Worm (Caenorhabditis elegans) whole organism, late embryonic: ENCODE data around the gene inx-7.

ENCODE experiments used
- K02D7.2 ChIP-seq: sonication (generic microtip); optimal IDR thresholded peaks from 2 replicates; lab custom pipeline; 2017; ENCODE audit warnings: mild to moderate bottlenecking, missing genetic modification characterization, missing compliant biosample characterization
- T23F11.4 ChIP-seq: fragments of 200-800 bp; sonication (Bioruptor generic); optimal IDR thresholded peaks from 2 replicates; lab custom pipeline; 2018; ENCODE audit warnings: mild to moderate bottlenecking, missing genetic modification characterization, missing compliant biosample characterization
- ahr-1 ChIP-seq: sonication (generic microtip); optimal IDR thresholded peaks from 2 replicates; lab custom pipeline; 2016; ENCODE audit warnings: missing genetic modification characterization, missing compliant biosample characterization
- ama-1 ChIP-seq: fragments of 150-350 bp; optimal IDR thresholded peaks from 2 replicates; lab custom pipeline; 2014
- ceh-19 ChIP-seq: fragments of 200-800 bp; sonication (Bioruptor generic); optimal IDR thresholded peaks from 2 replicates; lab custom pipeline; 2018; ENCODE audit warnings: mild to moderate bottlenecking, missing genetic modification characterization, missing compliant biosample characterization
- ceh-2 ChIP-seq: sonication (generic microtip); optimal IDR thresholded peaks from 2 replicates; lab custom pipeline; 2016; ENCODE audit warnings: missing genotype, missing genetic modification characterization, missing compliant biosample characterization
- ets-4 ChIP-seq: sonication (generic microtip); optimal IDR thresholded peaks from 2 replicates; lab custom pipeline; 2016; ENCODE audit warnings: missing genetic modification characterization, missing compliant biosample characterization
- madf-2 ChIP-seq: sonication (generic microtip); optimal IDR thresholded peaks from 2 replicates; lab custom pipeline; 2017; ENCODE audit warnings: missing genetic modification characterization, missing compliant biosample characterization
- nhr-232 ChIP-seq: sonication (generic microtip); optimal IDR thresholded peaks from 2 replicates; lab custom pipeline; 2016; ENCODE audit warnings: missing genetic modification characterization, missing compliant biosample characterization
- pha-2 ChIP-seq: sonication (generic microtip); optimal IDR thresholded peaks from 2 replicates; lab custom pipeline; 2017; ENCODE audit warnings: mild to moderate bottlenecking, missing genetic modification characterization, missing compliant biosample characterization
- pha-4 ChIP-seq: fragments of 150-350 bp; optimal IDR thresholded peaks from 2 replicates; lab custom pipeline; 2018; ENCODE audit warnings: missing biosample characterization, missing genetic modification reagents, missing genetic modification characterization
- rnt-1 ChIP-seq: sonication (generic microtip); optimal IDR thresholded peaks from 2 replicates; lab custom pipeline; 2016; ENCODE audit warnings: missing genetic modification characterization, missing compliant biosample characterization
- sox-4 ChIP-seq: sonication (generic microtip); optimal IDR thresholded peaks from 2 replicates; lab custom pipeline; 2017; ENCODE audit warnings: mild to moderate bottlenecking, missing genetic modification characterization, inconsistent platforms, missing compliant biosample characterization
- tbx-2 ChIP-seq: sonication (generic microtip); optimal IDR thresholded peaks from 2 replicates; lab custom pipeline; 2016; ENCODE audit warnings: missing genetic modification characterization, missing compliant biosample characterization

DNA sequence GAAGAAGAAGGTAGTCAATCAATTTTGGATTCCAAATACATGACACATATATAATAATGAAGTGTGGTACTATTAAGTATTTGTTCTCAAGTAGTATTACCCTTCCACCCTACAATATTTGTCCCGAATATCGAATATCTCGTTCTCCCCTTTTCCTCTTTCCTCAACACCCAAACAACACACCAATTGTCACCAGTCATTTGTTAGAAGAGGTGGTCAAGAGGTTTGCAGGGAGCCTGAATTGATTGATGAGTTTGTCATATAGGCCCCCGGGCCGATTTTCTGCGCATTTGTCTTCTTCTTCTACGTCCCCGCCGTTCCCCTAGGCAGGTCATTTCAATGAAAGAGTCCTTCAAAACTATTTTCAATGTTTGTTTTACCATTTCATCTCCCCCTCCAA is 17.8 kb upstream of the inx-7 start:
- no peak for TF ChIP-seq sox-4
- TF ChIP-seq ets-4: no peak
- TF ChIP-seq T23F11.4 (GFP tag; lab: Kevin White, UChicago): no peak
- TF ChIP-seq K02D7.2 (tag; lab: Kevin White, UChicago): no peak
- no peak for TF ChIP-seq ceh-2 (tag; lab: Kevin White, UChicago)
- no peak for TF ChIP-seq ama-1 (lab: Kevin White, UChicago)
- TF ChIP-seq ahr-1 (tag; lab: Kevin White, UChicago): no peak
- TF ChIP-seq madf-2 (tag; lab: Kevin White, UChicago): no peak
- no peak for TF ChIP-seq ceh-19 (GFP tag; lab: Kevin White, UChicago)
- TF ChIP-seq nhr-232 (tag; lab: Kevin White, UChicago): no peak
- no peak for TF ChIP-seq tbx-2 (tag; lab: Kevin White, UChicago)
- TF ChIP-seq rnt-1: no peak
- TF ChIP-seq pha-2: no peak
- no peak for TF ChIP-seq pha-4 (tag; lab: Kevin White, UChicago)
